Fruit fly (Drosophila melanogaster): ENCODE results near the gene pb.

The pb gene

dm6 chr3R:6690139-6690538 is 51.7 kb downstream of the pb start, which contains the start of gene Ccp84Af:
TSS of gene Ccp84Af (minus strand) at chr3R:6690239.
- TF ChIP-seq usp (GFP tag; optimal IDR thresholded peaks at IDR 0.05) (no peak), odd (GFP tag; optimal IDR thresholded peaks at IDR 0.05) (no peak), Ets65A (GFP tag) (peak; percentile 64)

- TF ChIP-seq Bteb2 (GFP tag; optimal IDR thresholded peaks at IDR 0.05) (no peak), Blimp-1 (GFP tag; optimal IDR thresholded peaks at IDR 0.05) (peak; percentile 78)
Observed at dm6 chr3R:6688160-6688559, 53.7 kb downstream of the pb start.

- TF ChIP-seq Eip74EF (GFP tag; optimal IDR thresholded peaks at IDR 0.05) = no peak
- TF ChIP-seq Hr39 (optimal IDR thresholded peaks at IDR 0.05) = peak; percentile 69
- 0 out of 2 replicates have a peak, but pooled peaks have one; percentile 33 for TF ChIP-seq slbo (GFP tag; IDR thresholded peaks at IDR 0.05)
- 0 out of 2 replicates have a peak, but pooled peaks have one; percentile 48 for TF ChIP-seq crol (GFP tag; IDR thresholded peaks at IDR 0.05)
- no peak for TF ChIP-seq kni (GFP tag; optimal IDR thresholded peaks at IDR 0.05)
- 0 out of 3 replicates have a peak, but pooled peaks have one; percentile 8 for TF ChIP-seq CG34422 (GFP tag; IDR thresholded peaks at IDR 0.05)
- no peak for TF ChIP-seq CG2678 (tag; optimal IDR thresholded peaks at IDR 0.05)
- TF ChIP-seq CG14860 (GFP tag; IDR thresholded peaks at IDR 0.05; ENCODE audit: partially characterized antibody) = 0 out of 3 replicates have a peak, but pooled peaks have one; percentile 14
- no peak for TF ChIP-seq ewg (GFP tag; optimal IDR thresholded peaks at IDR 0.05)
- TF ChIP-seq Optix (GFP tag; IDR thresholded peaks at IDR 0.05) = 0 out of 3 replicates have a peak, but pooled peaks have one; percentile 17
- 0 out of 2 replicates have a peak, but pooled peaks have one; percentile 27 for TF ChIP-seq CG32772 (GFP tag; IDR thresholded peaks at IDR 0.05)
- TF ChIP-seq Ptx1 (GFP tag; IDR thresholded peaks at IDR 0.05) = 0 out of 2 replicates have a peak, but pooled peaks have one; percentile 17
Observed at dm6 chr3R:6687219-6687618, 54.6 kb downstream of the pb start.

dm6 chr3R:6686428-6686827 is 55.4 kb downstream of the pb start, which contains the start of gene Ccp84Ag:
TSS of gene Ccp84Ag (plus strand) at chr3R:6686728.
- TF ChIP-seq crol (GFP tag; IDR thresholded peaks at IDR 0.05) (peak; percentile 21; the same call in 1 of the 2 replicates), CG30403 (GFP tag; optimal IDR thresholded peaks at IDR 0.05) (no peak), kah (GFP tag; optimal IDR thresholded peaks at IDR 0.05) (no peak), sima (GFP tag; optimal IDR thresholded peaks at IDR 0.05) (no peak), vvl (GFP tag; IDR thresholded peaks at IDR 0.05) (peak; percentile 40; the same call in 1 of the 2 replicates), CG17385 (GFP tag; optimal IDR thresholded peaks at IDR 0.05) (no peak), CG13624 (GFP tag; optimal IDR thresholded peaks at IDR 0.05) (no peak), CG15514 (GFP tag; optimal IDR thresholded peaks at IDR 0.05) (no peak), CG9215 (GFP tag; IDR thresholded peaks at IDR 0.05) (0 out of 2 replicates have a peak, but pooled peaks have one; percentile 12), CG11093 (GFP tag; IDR thresholded peaks at IDR 0.05) (no peak), Sry-δ (GFP tag; optimal IDR thresholded peaks at IDR 0.05) (no peak), CG4730 (GFP tag; IDR thresholded peaks at IDR 0.05) (no peak), shn (GFP tag; optimal IDR thresholded peaks at IDR 0.05) (no peak), kni (GFP tag; optimal IDR thresholded peaks at IDR 0.05) (peak; percentile 13), esg (GFP tag; conservative IDR thresholded peaks at IDR 0.05) (no peak), stwl (tag; optimal IDR thresholded peaks at IDR 0.05) (no peak), H2.0 (GFP tag; IDR thresholded peaks at IDR 0.05) (no peak), CG10274 (GFP tag; optimal IDR thresholded peaks at IDR 0.05) (no peak), lab (GFP tag; optimal IDR thresholded peaks at IDR 0.05) (no peak), salm (tag; optimal IDR thresholded peaks at IDR 0.05) (no peak), lmd (GFP tag; IDR thresholded peaks at IDR 0.05) (no peak), ranshi (GFP tag; IDR thresholded peaks at IDR 0.05) (no peak), hth (optimal IDR thresholded peaks at IDR 0.05) (no peak), CG11560 (tag; IDR thresholded peaks at IDR 0.05) (no peak), Ets65A (GFP tag) (peak; percentile 52)

All from whole organism, embryonic.